Fruit fly (Drosophila melanogaster) whole organism, embryonic: ENCODE results near the gene Vps29.
A peak's percentile ranks its signal among the peaks of the same experiment; 100 is the strongest.

Experiments used
- ATbp ChIP-seq: fragments of 200-800 bp; sonication (Bioruptor generic); optimal IDR thresholded peaks from 2 replicates; lab custom pipeline; 2017; ENCODE audit warnings: missing biosample characterization, mild to moderate bottlenecking, missing genetic modification characterization, missing genetic modification reagents
- Abd-B ChIP-seq: fragments of 200-800 bp; sonication (Bioruptor generic); optimal IDR thresholded peaks from 2 replicates; lab custom pipeline; 2018; ENCODE audit warnings: missing biosample characterization, mild to moderate bottlenecking, missing genetic modification characterization, moderate library complexity
- CG10321 ChIP-seq: fragments of 200-800 bp; sonication (Bioruptor generic); IDR thresholded peaks from 2 replicates; pipeline ENCODE4 v1.3.6; 2022; ENCODE audit warnings: missing biosample characterization, missing genetic modification characterization
- CG11696 ChIP-seq: fragments of 200-800 bp; sonication (Bioruptor generic); IDR thresholded peaks from 2 replicates; pipeline ENCODE4 v1.3.6; 2022; ENCODE audit warnings: missing biosample characterization, missing genetic modification characterization
- CG12942 ChIP-seq: fragments of 200-800 bp; sonication (Bioruptor generic); optimal IDR thresholded peaks from 3 replicates; lab custom pipeline; 2016; ENCODE audit warnings: missing biosample characterization, missing genetic modification characterization
- CG14710 ChIP-seq: fragments of 200-800 bp; sonication (Bioruptor generic); optimal IDR thresholded peaks from 3 replicates; lab custom pipeline; 2019; ENCODE audit warnings: missing biosample characterization, mild to moderate bottlenecking, missing genetic modification characterization, moderate library complexity
- CG17186 ChIP-seq: fragments of 200-800 bp; sonication (Bioruptor generic); optimal IDR thresholded peaks from 3 replicates; lab custom pipeline; 2017; ENCODE audit warnings: missing biosample characterization, missing genetic modification reagents, missing genetic modification characterization
- CG17359 ChIP-seq: fragments of 200-800 bp; sonication (Bioruptor generic); optimal IDR thresholded peaks from 3 replicates; lab custom pipeline; 2018; ENCODE audit warnings: missing biosample characterization, mild to moderate bottlenecking, missing genetic modification characterization, moderate library complexity
- CG17802 ChIP-seq: fragments of 200-800 bp; sonication (Bioruptor generic); optimal IDR thresholded peaks from 2 replicates; lab custom pipeline; 2018; ENCODE audit warnings: missing biosample characterization, mild to moderate bottlenecking, missing genetic modification characterization, moderate library complexity
- CG30431 ChIP-seq: fragments of 200-800 bp; sonication (Bioruptor generic); optimal IDR thresholded peaks from 2 replicates; lab custom pipeline; 2017; ENCODE audit warnings: missing biosample characterization, missing genetic modification characterization
- CG33213 ChIP-seq: fragments of 200-800 bp; sonication (Bioruptor generic); optimal IDR thresholded peaks from 3 replicates; lab custom pipeline; 2016; ENCODE audit warnings: missing biosample characterization, missing genetic modification characterization
- CG3838 ChIP-seq: fragments of 200-800 bp; sonication (Bioruptor generic); optimal IDR thresholded peaks from 3 replicates; lab custom pipeline; 2016; ENCODE audit warnings: missing biosample characterization, missing genetic modification characterization
- CG6272 ChIP-seq: fragments of 200-800 bp; sonication (Bioruptor generic); IDR thresholded peaks from 2 replicates; pipeline ENCODE4 v1.3.6; 2022; ENCODE audit warnings: missing biosample characterization, missing genetic modification characterization
- CG6654 ChIP-seq: fragments of 200-800 bp; sonication (Bioruptor generic); optimal IDR thresholded peaks from 2 replicates; lab custom pipeline; 2017; ENCODE audit warnings: missing biosample characterization, mild to moderate bottlenecking, missing genetic modification characterization
- CG6689 ChIP-seq: fragments of 200-800 bp; sonication (Bioruptor generic); IDR thresholded peaks from 2 replicates; pipeline ENCODE4 v1.3.6; 2022; ENCODE audit warnings: missing biosample characterization, missing genetic modification characterization
- CG8924 ChIP-seq: fragments of 200-800 bp; optimal IDR thresholded peaks from 3 replicates; lab custom pipeline; 2019; ENCODE audit warnings: missing biosample characterization, mild to moderate bottlenecking, missing genetic modification characterization, moderate library complexity
- CG9817 ChIP-seq: fragments of 200-800 bp; sonication (Bioruptor generic); optimal IDR thresholded peaks from 2 replicates; lab custom pipeline; 2018; ENCODE audit warnings: missing biosample characterization, mild to moderate bottlenecking, missing genetic modification characterization, moderate library complexity
- CkIIα-i1 ChIP-seq: fragments of 200-800 bp; sonication (Bioruptor generic); IDR thresholded peaks from 2 replicates; pipeline ENCODE4 v1.3.6; 2022; ENCODE audit warnings: missing biosample characterization, missing genetic modification characterization
- Dad ChIP-seq: fragments of 200-800 bp; sonication (Bioruptor generic); optimal IDR thresholded peaks from 3 replicates; lab custom pipeline; 2016; ENCODE audit warnings: missing biosample characterization, missing genetic modification characterization
- Dip3 ChIP-seq: fragments of 200-800 bp; sonication (Bioruptor generic); optimal IDR thresholded peaks from 3 replicates; lab custom pipeline; 2016; ENCODE audit warnings: missing biosample characterization, missing genetic modification characterization
- Dll ChIP-seq: fragments of 200-800 bp; sonication (Bioruptor generic); IDR thresholded peaks from 4 replicates; pipeline ENCODE4 v1.3.6; 2022; ENCODE audit warnings: missing biosample characterization, missing genetic modification characterization; ENCODE audit not compliant: partially characterized antibody
- Fer3 ChIP-seq: fragments of 200-800 bp; sonication (Bioruptor generic); optimal IDR thresholded peaks from 2 replicates; lab custom pipeline; 2018; ENCODE audit warnings: missing biosample characterization, mild to moderate bottlenecking, missing genetic modification characterization, moderate library complexity
- Gsc ChIP-seq: fragments of 200-800 bp; sonication (Bioruptor generic); IDR thresholded peaks from 2 replicates; pipeline ENCODE4 v1.3.6; 2022; ENCODE audit warnings: missing biosample characterization, missing genetic modification characterization
- Hand ChIP-seq: fragments of 200-800 bp; sonication (Bioruptor generic); optimal IDR thresholded peaks from 2 replicates; lab custom pipeline; 2017; ENCODE audit warnings: mild to moderate bottlenecking, missing biosample characterization, missing genetic modification reagents, missing genetic modification characterization
- Hr3 ChIP-seq: fragments of 200-800 bp; sonication (Bioruptor generic); optimal IDR thresholded peaks from 3 replicates; lab custom pipeline; 2016; ENCODE audit warnings: missing biosample characterization, missing genetic modification characterization
- NfI ChIP-seq: fragments of 200-800 bp; sonication (Bioruptor generic); optimal IDR thresholded peaks from 3 replicates; lab custom pipeline; 2018; ENCODE audit warnings: missing biosample characterization, mild to moderate bottlenecking, missing genetic modification characterization, moderate library complexity
- Sin3A ChIP-seq: fragments of >200 bp; optimal IDR thresholded peaks from 2 replicates; lab custom pipeline; 2018
- Sry-β ChIP-seq: fragments of 200-800 bp; sonication (Bioruptor generic); optimal IDR thresholded peaks from 2 replicates; lab custom pipeline; 2018; ENCODE audit warnings: missing biosample characterization, mild to moderate bottlenecking, missing genetic modification characterization, moderate library complexity
- aop ChIP-seq: fragments of 200-800 bp; sonication (Bioruptor generic); IDR thresholded peaks from 2 replicates; pipeline ENCODE4 v1.3.6; 2022; ENCODE audit warnings: missing biosample characterization, missing genetic modification characterization
- az2 ChIP-seq: fragments of 200-800 bp; sonication (Bioruptor generic); optimal IDR thresholded peaks from 3 replicates; lab custom pipeline; 2016; ENCODE audit warnings: missing biosample characterization, missing genetic modification characterization
- chinmo ChIP-seq: fragments of 200-800 bp; sonication (Bioruptor generic); IDR thresholded peaks from 4 replicates; pipeline ENCODE4 v1.3.6; 2022; ENCODE audit warnings: missing biosample characterization, missing genetic modification characterization; ENCODE audit not compliant: partially characterized antibody
- da ChIP-seq: fragments of 200-800 bp; sonication (Bioruptor generic); optimal IDR thresholded peaks from 2 replicates; lab custom pipeline; 2016; ENCODE audit warnings: missing biosample characterization, missing genetic modification characterization
- emc ChIP-seq: fragments of 200-800 bp; sonication (Bioruptor generic); optimal IDR thresholded peaks from 2 replicates; lab custom pipeline; 2016; ENCODE audit warnings: missing biosample characterization, missing genetic modification characterization
- exex ChIP-seq: fragments of 200-800 bp; sonication (Bioruptor generic); optimal IDR thresholded peaks from 4 replicates; lab custom pipeline; 2018; ENCODE audit warnings: missing biosample characterization, mild to moderate bottlenecking, missing genetic modification characterization, moderate library complexity
- hkb ChIP-seq, 2 experiments: fragments of 200-800 bp in 1 of 2; fragments of >200 bp in 1 of 2; sonication (Bioruptor generic) in 1 of 2; IDR thresholded peaks in 1 of 2; optimal IDR thresholded peaks in 1 of 2; 2 replicates each; pipeline versions ENCODE4 v1.3.6 to Lab custom; 2017 to 2022; ENCODE audit warnings: missing biosample characterization in 1 of 2, missing genetic modification characterization in 1 of 2
- ind ChIP-seq: fragments of 200-800 bp; sonication (Bioruptor generic); optimal IDR thresholded peaks from 3 replicates; lab custom pipeline; 2016; ENCODE audit warnings: missing biosample characterization, missing genetic modification characterization
- kay ChIP-seq: fragments of 200-800 bp; sonication (Bioruptor generic); optimal IDR thresholded peaks from 2 replicates; lab custom pipeline; 2016; ENCODE audit warnings: missing biosample characterization, missing genetic modification characterization
- klu ChIP-seq: fragments of 200-800 bp; sonication (Bioruptor generic); IDR thresholded peaks from 2 replicates; pipeline ENCODE4 v1.3.6; 2022; ENCODE audit warnings: missing biosample characterization, missing genetic modification characterization
- nerfin-1 ChIP-seq: fragments of 200-800 bp; sonication (Bioruptor generic); optimal IDR thresholded peaks from 3 replicates; lab custom pipeline; 2019; ENCODE audit warnings: missing biosample characterization, mild to moderate bottlenecking, missing genetic modification characterization, moderate library complexity
- pan ChIP-seq, 4 experiments: fragments of >200 bp in 3 of 4; fragments of 200-800 bp in 1 of 4; sonication (Bioruptor generic) in 1 of 4; optimal IDR thresholded peaks in 3 of 4; IDR thresholded peaks in 1 of 4; 2 replicates each; pipeline versions ENCODE4 v1.3.6 to Lab custom; 2017 to 2022; ENCODE audit warnings: missing biosample characterization in 2 of 4, missing genetic modification characterization in 2 of 4, mixed read lengths in 1 of 4
- schlank ChIP-seq: fragments of 200-800 bp; sonication (Bioruptor generic); optimal IDR thresholded peaks from 2 replicates; lab custom pipeline; 2018; ENCODE audit warnings: missing biosample characterization, mild to moderate bottlenecking, missing genetic modification characterization
- scrt ChIP-seq: fragments of 200-800 bp; sonication (Bioruptor generic); optimal IDR thresholded peaks from 2 replicates; lab custom pipeline; 2018; ENCODE audit warnings: missing biosample characterization, mild to moderate bottlenecking, missing genetic modification characterization, moderate library complexity
- tin ChIP-seq: fragments of 200-800 bp; sonication (Bioruptor generic); optimal IDR thresholded peaks from 3 replicates; lab custom pipeline; 2016; ENCODE audit warnings: missing biosample characterization, missing genetic modification characterization
- tll ChIP-seq, 2 experiments: fragments of 200-800 bp in 1 of 2; fragments of >200 bp in 1 of 2; sonication (Bioruptor generic) in 1 of 2; optimal IDR thresholded peaks; 2 replicates each; lab custom pipeline; 2017 to 2019; ENCODE audit warnings: missing biosample characterization in 2 of 2, missing genetic modification characterization in 2 of 2, mild to moderate bottlenecking in 1 of 2, moderate library complexity in 1 of 2
- tup ChIP-seq: fragments of 200-800 bp; sonication (Bioruptor generic); optimal IDR thresholded peaks from 2 replicates; lab custom pipeline; 2016; ENCODE audit warnings: missing biosample characterization, mild to moderate bottlenecking, missing genetic modification characterization, moderate library complexity
- tx ChIP-seq: fragments of 200-800 bp; sonication (Bioruptor generic); optimal IDR thresholded peaks from 2 replicates; lab custom pipeline; 2016; ENCODE audit warnings: missing biosample characterization, missing genetic modification characterization
- vfl ChIP-seq: fragments of 200-800 bp; sonication (Bioruptor generic); optimal IDR thresholded peaks from 2 replicates; lab custom pipeline; 2016; ENCODE audit warnings: missing biosample characterization, missing genetic modification characterization

The Vps29 gene

dm6 chr2L:1144371-1145360 lies 5.9 kb upstream of the Vps29 start (continued):
- TF ChIP-seq pan (optimal IDR thresholded peaks at IDR 0.05; lab: Kevin White, UChicago) (no peak), pan (GFP tag; optimal IDR thresholded peaks at IDR 0.05 in 1 of 2, IDR thresholded peaks at IDR 0.05 in 1 of 2) (peak in 1 of 2 experiments; percentile 40), Dip3 (peak; percentile 48), CG17186 (GFP tag; lab: Kevin White, UChicago) (no peak), CG17802 (peak; percentile 7), Dad (peak; percentile 9), scrt (GFP tag; lab: Kevin White, UChicago) (no peak), tin (GFP tag; lab: Kevin White, UChicago) (peak; percentile 1), CG10321 (GFP tag; lab: Robert Waterston, UW) (no peak), az2 (peak; percentile 39), ATbp (GFP tag; lab: Kevin White, UChicago) (peak; percentile 49), CkIIα-i1 (GFP tag; lab: Robert Waterston, UW) (no peak), Sry-β (GFP tag; lab: Kevin White, UChicago) (no peak), CG33213 (GFP tag; lab: Kevin White, UChicago) (no peak), nerfin-1 (peak; percentile 11), CG17359 (tag; lab: Kevin White, UChicago) (peak; percentile 71), NfI (GFP tag; lab: Kevin White, UChicago) (peak; percentile 0), CG30431 (GFP tag; lab: Kevin White, UChicago) (no peak), klu (GFP tag; lab: Robert Waterston, UW) (no peak), vfl (GFP tag; lab: Kevin White, UChicago) (no peak), CG9817 (tag; lab: Kevin White, UChicago) (peak; percentile 54), CG3838 (GFP tag; lab: Kevin White, UChicago) (no peak), Gsc (GFP tag; lab: Robert Waterston, UW) (no peak), Hr3 (GFP tag; lab: Kevin White, UChicago) (peak; percentile 39), hkb (optimal IDR thresholded peaks at IDR 0.05; lab: Kevin White, UChicago) (no peak), hkb (GFP tag; IDR thresholded peaks at IDR 0.05; lab: Robert Waterston, UW) (peak; percentile 56), tx (GFP tag; lab: Kevin White, UChicago) (no peak), emc (GFP tag; lab: Kevin White, UChicago) (no peak), kay (GFP tag; lab: Kevin White, UChicago) (no peak), ind (GFP tag; lab: Kevin White, UChicago) (peak; percentile 49), CG12942 (GFP tag; lab: Kevin White, UChicago) (peak; percentile 2), exex (peak; percentile 78), tll (GFP tag; optimal IDR thresholded peaks at IDR 0.05; lab: Kevin White, UChicago) (no peak), CG6654 (peak; percentile 4), CG11696 (GFP tag; lab: Robert Waterston, UW) (no peak), CG6272 (GFP tag; lab: Robert Waterston, UW) (no peak), Abd-B (GFP tag; lab: Kevin White, UChicago) (no peak), Sin3A (lab: Kevin White, UChicago) (no peak), chinmo (no peak), Hand (GFP tag; lab: Kevin White, UChicago) (no peak), tup (GFP tag; lab: Kevin White, UChicago) (no peak), Dll (GFP tag; lab: Robert Waterston, UW) (no peak), CG8924 (peak; percentile 58), aop (GFP tag; lab: Robert Waterston, UW) (no peak), da (no peak), schlank (tag; lab: Kevin White, UChicago) (peak; percentile 16), CG14710 (tag; lab: Kevin White, UChicago) (peak; percentile 38), Fer3 (tag; lab: Kevin White, UChicago) (peak; percentile 58), CG6689 (no peak)
